Worm (Caenorhabditis elegans) whole organism, L2 larva: ENCODE measurements around the gene let-70.

Source experiments
- C34F6.9 ChIP-seq: fragments of 150-350 bp; optimal IDR thresholded peaks from 2 replicates; lab custom pipeline; 2014; ENCODE audit warnings: missing biosample characterization, missing genetic modification characterization
- F13H6.1 ChIP-seq: sonication (generic microtip); optimal IDR thresholded peaks from 2 replicates; lab custom pipeline; 2016; ENCODE audit warnings: missing genetic modification characterization, missing compliant biosample characterization
- R02D3.7 ChIP-seq: fragments of 150-350 bp; optimal IDR thresholded peaks from 2 replicates; lab custom pipeline; 2014; ENCODE audit warnings: missing biosample characterization, missing genetic modification characterization
- Y55F3AM.14 ChIP-seq: fragments of 200-800 bp; sonication (Bioruptor generic); optimal IDR thresholded peaks from 2 replicates; lab custom pipeline; 2018; ENCODE audit warnings: mild to moderate bottlenecking, missing genetic modification characterization, missing compliant biosample characterization
- ZK546.5 ChIP-seq: sonication (generic microtip); optimal IDR thresholded peaks from 2 replicates; lab custom pipeline; 2017; ENCODE audit warnings: missing biosample characterization, missing genetic modification characterization
- alr-1 ChIP-seq: fragments of 150-350 bp; optimal IDR thresholded peaks from 2 replicates; lab custom pipeline; 2014; ENCODE audit warnings: missing biosample characterization, missing genetic modification characterization
- aly-2 ChIP-seq: fragments of 150-350 bp; optimal IDR thresholded peaks from 2 replicates; lab custom pipeline; 2014; ENCODE audit warnings: missing biosample characterization, missing genetic modification characterization
- ama-1 ChIP-seq: fragments of 150-350 bp; optimal IDR thresholded peaks from 2 replicates; lab custom pipeline; 2018; ENCODE audit warnings: inconsistent platforms
- blmp-1 ChIP-seq: sonication (generic microtip); optimal IDR thresholded peaks from 2 replicates; lab custom pipeline; 2017; ENCODE audit warnings: missing genetic modification characterization, mild to moderate bottlenecking, missing compliant biosample characterization, antibody characterized with exemption, moderate library complexity; ENCODE audit not compliant: insufficient read depth
- ceh-16 ChIP-seq: fragments of 150-350 bp; optimal IDR thresholded peaks from 2 replicates; lab custom pipeline; 2014; ENCODE audit warnings: missing biosample characterization, missing genetic modification characterization
- ceh-82 ChIP-seq: fragments of 150-350 bp; optimal IDR thresholded peaks from 2 replicates; lab custom pipeline; 2014; ENCODE audit warnings: missing biosample characterization, missing genetic modification characterization
- crh-2 ChIP-seq: sonication (generic microtip); optimal IDR thresholded peaks from 2 replicates; lab custom pipeline; 2017; ENCODE audit warnings: missing biosample characterization, missing genetic modification characterization
- dmd-4 ChIP-seq: sonication (generic microtip); optimal IDR thresholded peaks from 2 replicates; lab custom pipeline; 2017; ENCODE audit warnings: missing biosample characterization, missing genetic modification characterization
- egl-27 ChIP-seq: sonication (generic microtip); optimal IDR thresholded peaks from 3 replicates; lab custom pipeline; 2017; ENCODE audit warnings: missing biosample characterization, missing genetic modification reagents, missing genetic modification characterization
- elt-1 ChIP-seq: fragments of 150-350 bp; optimal IDR thresholded peaks from 2 replicates; lab custom pipeline; 2014; ENCODE audit warnings: missing biosample characterization, missing genetic modification characterization
- elt-3 ChIP-seq: sonication (generic microtip); optimal IDR thresholded peaks from 2 replicates; lab custom pipeline; 2017; ENCODE audit warnings: missing biosample characterization, missing genetic modification characterization
- fos-1 ChIP-seq: fragments of 150-350 bp; optimal IDR thresholded peaks from 2 replicates; lab custom pipeline; 2014; ENCODE audit warnings: missing biosample characterization, missing genetic modification characterization
- gmeb-1 ChIP-seq: fragments of 150-350 bp; optimal IDR thresholded peaks from 2 replicates; lab custom pipeline; 2014; ENCODE audit warnings: missing biosample characterization, missing genetic modification characterization
- lin-11 ChIP-seq: fragments of 150-350 bp; sonication (generic microtip); optimal IDR thresholded peaks from 2 replicates; lab custom pipeline; 2014; ENCODE audit warnings: missing biosample characterization, missing genetic modification characterization, inconsistent platforms, mixed read lengths
- lin-13 ChIP-seq: fragments of 150-350 bp; optimal IDR thresholded peaks from 2 replicates; lab custom pipeline; 2014; ENCODE audit warnings: missing biosample characterization, missing genetic modification reagents, missing genetic modification characterization
- lin-39 ChIP-seq: fragments of 150-350 bp; optimal IDR thresholded peaks from 2 replicates; lab custom pipeline; 2014; ENCODE audit warnings: missing biosample characterization, missing genetic modification reagents, missing genetic modification characterization
- lsy-2 ChIP-seq, 2 experiments: fragments of 150-350 bp in 1 of 2; sonication (generic microtip) in 1 of 2; optimal IDR thresholded peaks; 2 replicates each; lab custom pipeline; 2014 to 2017; ENCODE audit warnings: missing biosample characterization in 2 of 2, missing genetic modification characterization in 2 of 2
- mab-5 ChIP-seq: fragments of 150-350 bp; optimal IDR thresholded peaks from 2 replicates; lab custom pipeline; 2014; ENCODE audit warnings: missing biosample characterization, missing genetic modification characterization
- mbf-1 ChIP-seq: sonication (generic microtip); optimal IDR thresholded peaks from 2 replicates; lab custom pipeline; 2017; ENCODE audit warnings: missing biosample characterization, missing genetic modification characterization
- mdl-1 ChIP-seq, 2 experiments: fragments of 150-350 bp in 1 of 2; sonication (generic microtip) in 1 of 2; optimal IDR thresholded peaks; 2 replicates each; lab custom pipeline; 2017; ENCODE audit warnings: missing biosample characterization in 2 of 2, missing genetic modification characterization in 2 of 2
- nhr-10 ChIP-seq: sonication (generic microtip); optimal IDR thresholded peaks from 2 replicates; lab custom pipeline; 2017; ENCODE audit warnings: missing biosample characterization, missing genetic modification characterization
- nhr-11 ChIP-seq: fragments of 150-350 bp; optimal IDR thresholded peaks from 2 replicates; lab custom pipeline; 2014; ENCODE audit warnings: missing biosample characterization, missing genetic modification characterization
- nhr-12 ChIP-seq: fragments of 150-350 bp; optimal IDR thresholded peaks from 2 replicates; lab custom pipeline; 2014; ENCODE audit warnings: missing biosample characterization, missing genetic modification characterization
- nhr-129 ChIP-seq: fragments of 150-350 bp; optimal IDR thresholded peaks from 2 replicates; lab custom pipeline; 2014; ENCODE audit warnings: missing biosample characterization, missing genetic modification characterization
- nhr-21 ChIP-seq: fragments of 150-350 bp; optimal IDR thresholded peaks from 2 replicates; lab custom pipeline; 2014; ENCODE audit warnings: missing biosample characterization, missing genetic modification characterization
- nhr-23 ChIP-seq: fragments of 150-350 bp; optimal IDR thresholded peaks from 2 replicates; lab custom pipeline; 2014; ENCODE audit warnings: missing biosample characterization, missing genetic modification reagents, missing genetic modification characterization
- nhr-237 ChIP-seq: fragments of 150-350 bp; optimal IDR thresholded peaks from 2 replicates; lab custom pipeline; 2014; ENCODE audit warnings: missing biosample characterization, missing genetic modification characterization
- nhr-25 ChIP-seq: fragments of 150-350 bp; sonication (generic microtip); optimal IDR thresholded peaks from 3 replicates; lab custom pipeline; 2014; ENCODE audit warnings: missing biosample characterization, missing genetic modification characterization
- nhr-6 ChIP-seq: fragments of 150-350 bp; optimal IDR thresholded peaks from 2 replicates; lab custom pipeline; 2014; ENCODE audit warnings: missing biosample characterization, missing genetic modification characterization
- nhr-77 ChIP-seq: fragments of 150-350 bp; optimal IDR thresholded peaks from 2 replicates; lab custom pipeline; 2014; ENCODE audit warnings: missing biosample characterization, missing genetic modification characterization
- peb-1 ChIP-seq: fragments of 150-350 bp; optimal IDR thresholded peaks from 2 replicates; lab custom pipeline; 2014; ENCODE audit warnings: missing biosample characterization, missing genetic modification characterization
- sem-4 ChIP-seq: fragments of 150-350 bp; optimal IDR thresholded peaks from 2 replicates; lab custom pipeline; 2014; ENCODE audit warnings: missing biosample characterization, missing genetic modification reagents, missing genetic modification characterization
- skn-1 ChIP-seq: sonication (generic microtip); optimal IDR thresholded peaks from 2 replicates; lab custom pipeline; 2017; ENCODE audit warnings: missing biosample characterization, missing genetic modification characterization
- sma-3 ChIP-seq: sonication (generic microtip); optimal IDR thresholded peaks from 2 replicates; lab custom pipeline; 2016; ENCODE audit warnings: missing genetic modification reagents, missing genetic modification characterization, missing compliant biosample characterization
- sma-9 ChIP-seq, 2 experiments: fragments of 150-350 bp in 1 of 2; sonication (generic microtip) in 1 of 2; optimal IDR thresholded peaks; 2 replicates each; lab custom pipeline; 2014 to 2016; ENCODE audit warnings: missing genetic modification characterization in 2 of 2, mild to moderate bottlenecking in 1 of 2, missing biosample characterization in 1 of 2, missing compliant biosample characterization in 1 of 2, missing genetic modification reagents in 1 of 2, moderate library complexity in 1 of 2
- snpc-4 ChIP-seq: fragments of 150-350 bp; optimal IDR thresholded peaks from 2 replicates; lab custom pipeline; 2014; ENCODE audit warnings: missing biosample characterization, missing genetic modification characterization
- unc-39 ChIP-seq: fragments of 150-350 bp; optimal IDR thresholded peaks from 2 replicates; lab custom pipeline; 2014; ENCODE audit warnings: missing biosample characterization, missing genetic modification characterization
- unc-55 ChIP-seq: fragments of 150-350 bp; sonication (generic microtip); optimal IDR thresholded peaks from 3 replicates; lab custom pipeline; 2014; ENCODE audit warnings: missing biosample characterization, missing genetic modification reagents, missing genetic modification characterization
- unc-62 ChIP-seq: fragments of 150-350 bp; optimal IDR thresholded peaks from 2 replicates; lab custom pipeline; 2014; ENCODE audit warnings: missing biosample characterization, missing genetic modification reagents, missing genetic modification characterization
- zag-1 ChIP-seq: fragments of 150-350 bp; optimal IDR thresholded peaks from 2 replicates; lab custom pipeline; 2014; ENCODE audit warnings: missing biosample characterization, missing genetic modification characterization
- ztf-1 ChIP-seq: fragments of 200-800 bp; sonication (Bioruptor generic); conservative IDR thresholded peaks from 2 replicates; pipeline ENCODE4 v1.3.6; 2022; ENCODE audit warnings: missing genetic modification characterization, missing compliant biosample characterization
- ztf-11 ChIP-seq: sonication (generic microtip); optimal IDR thresholded peaks from 2 replicates; lab custom pipeline; 2017; ENCODE audit warnings: missing biosample characterization, missing genetic modification characterization
- ztf-4 ChIP-seq: fragments of 150-350 bp; optimal IDR thresholded peaks from 2 replicates; lab custom pipeline; 2014; ENCODE audit warnings: missing biosample characterization, missing genetic modification characterization

let-70 gene

ce11 chrIV:11112641-11113040 lies 30.6 kb upstream of the let-70 start, which contains the start of gene clc-9:
Gene clc-9 (plus strand): TSS chrIV:11112941.
- TF ChIP-seq zag-1 (tag; lab: Kevin White, UChicago) (no peak), dmd-4 (tag; lab: Kevin White, UChicago) (no peak)
- TF ChIP-seq, all 48 proteins: peak for 0

- TF ChIP-seq fos-1 (tag; lab: Kevin White, UChicago): no peak
- peak; percentile 49 for TF ChIP-seq crh-2 (tag; lab: Kevin White, UChicago)
- TF ChIP-seq Y55F3AM.14 (GFP tag; lab: Kevin White, UChicago): no peak
- TF ChIP-seq lsy-2 (tag; optimal IDR thresholded peaks at IDR 0.05; lab: Kevin White, UChicago): peak in 1 of 2 experiments; percentile 21
- peak; percentile 44 for TF ChIP-seq nhr-129 (tag; lab: Kevin White, UChicago)
- TF ChIP-seq, all 48 proteins: peak for 3
Measured at ce11 chrIV:11111898-11112297, 29.8 kb upstream of the let-70 start.

ce11 chrIV:11110995-11111619 lies 29.1 kb upstream of the let-70 start, which contains the start of gene rps-5:
Gene rps-5 (minus strand): TSS chrIV:11111045.
- TF ChIP-seq nhr-129 (tag; lab: Kevin White, UChicago): peak; percentile 71
- no peak for TF ChIP-seq dmd-4 (tag; lab: Kevin White, UChicago)
- TF ChIP-seq nhr-10 (tag; lab: Kevin White, UChicago): no peak
- TF ChIP-seq mbf-1 (tag; lab: Kevin White, UChicago): no peak
- peak; percentile 22 for TF ChIP-seq sma-3 (GFP tag; lab: Kevin White, UChicago)
- no peak for TF ChIP-seq nhr-237 (tag; lab: Kevin White, UChicago)
- no peak for TF ChIP-seq unc-39 (tag; lab: Kevin White, UChicago)
- TF ChIP-seq ZK546.5: peak; percentile 15
- no peak for TF ChIP-seq ceh-82
- TF ChIP-seq lin-11 (tag; lab: Kevin White, UChicago): peak; percentile 47
- TF ChIP-seq zag-1 (tag; lab: Kevin White, UChicago): no peak
- peak; percentile 18 for TF ChIP-seq ama-1
- peak; percentile 49 for TF ChIP-seq snpc-4 (tag; lab: Kevin White, UChicago)
- no peak for TF ChIP-seq lin-39
- no peak for TF ChIP-seq ztf-1 (GFP tag; lab: Robert Waterston, UW)
- no peak for TF ChIP-seq R02D3.7 (tag; lab: Kevin White, UChicago)
- TF ChIP-seq lin-13: peak; percentile 61
- TF ChIP-seq blmp-1 (tag; lab: Kevin White, UChicago): no peak
- no peak for TF ChIP-seq nhr-12 (tag; lab: Kevin White, UChicago)
- peak; percentile 33 for TF ChIP-seq nhr-21
- TF ChIP-seq nhr-77 (tag; lab: Kevin White, UChicago): no peak
- TF ChIP-seq sma-9 (GFP tag; optimal IDR thresholded peaks at IDR 0.05; lab: Kevin White, UChicago): peak; percentile 41
- no peak for TF ChIP-seq sma-9 (tag; optimal IDR thresholded peaks at IDR 0.05; lab: Kevin White, UChicago)
- TF ChIP-seq unc-62: no peak
- peak; percentile 50 to 89 for TF ChIP-seq lsy-2 (tag; optimal IDR thresholded peaks at IDR 0.05; lab: Kevin White, UChicago)
- no peak for TF ChIP-seq peb-1
- peak; percentile 14 for TF ChIP-seq mab-5 (tag; lab: Kevin White, UChicago)
- TF ChIP-seq fos-1 (tag; lab: Kevin White, UChicago): peak; percentile 33
- no peak for TF ChIP-seq nhr-11
- TF ChIP-seq aly-2 (tag; lab: Kevin White, UChicago): no peak
- no peak for TF ChIP-seq skn-1 (tag; lab: Kevin White, UChicago)
- TF ChIP-seq sem-4: peak; percentile 29
- peak; percentile 78 for TF ChIP-seq gmeb-1 (tag; lab: Kevin White, UChicago)
- TF ChIP-seq elt-3 (tag; lab: Kevin White, UChicago): no peak
- TF ChIP-seq nhr-23: no peak
- peak; percentile 71 for TF ChIP-seq C34F6.9
- peak; percentile 86 for TF ChIP-seq unc-55 (GFP tag; lab: Kevin White, UChicago)
- TF ChIP-seq ztf-4 (tag; lab: Kevin White, UChicago): no peak
- no peak for TF ChIP-seq elt-1 (tag; lab: Kevin White, UChicago)
- no peak for TF ChIP-seq Y55F3AM.14 (GFP tag; lab: Kevin White, UChicago)
- TF ChIP-seq nhr-6: no peak
- no peak for TF ChIP-seq egl-27 (tag; lab: Kevin White, UChicago)
- peak; percentile 59 for TF ChIP-seq nhr-25 (tag; lab: Kevin White, UChicago)
- no peak for TF ChIP-seq ceh-16 (tag; lab: Kevin White, UChicago)
- no peak for TF ChIP-seq alr-1
- TF ChIP-seq mdl-1 (tag; optimal IDR thresholded peaks at IDR 0.05; lab: Kevin White, UChicago): no peak
- no peak for TF ChIP-seq ztf-11 (tag; lab: Kevin White, UChicago)
- TF ChIP-seq crh-2 (tag; lab: Kevin White, UChicago): peak; percentile 65
- TF ChIP-seq F13H6.1 (tag; lab: Kevin White, UChicago): peak; percentile 20
